Worm (Caenorhabditis elegans) whole organism, L4 larva: ENCODE measurements around the gene sdc-3.

Experiments used
- F49E8.2 ChIP-seq: sonication (generic microtip); optimal IDR thresholded peaks from 2 replicates; lab custom pipeline; 2016; ENCODE audit warnings: missing compliant biosample characterization, mild to moderate bottlenecking, missing genetic modification characterization, borderline replicate concordance
- ama-1 ChIP-seq: fragments of 150-350 bp; optimal IDR thresholded peaks from 2 replicates; lab custom pipeline; 2014; ENCODE audit warnings: inconsistent platforms, mixed read lengths

- TF ChIP-seq ama-1 (lab: Kevin White, UChicago) (no peak), F49E8.2 (tag; lab: Kevin White, UChicago) (no peak)
Observed at ce11 chrV:15020732-15021131, 27.3 kb downstream of the sdc-3 start, which contains the start of gene F14H8.5.
